Worm (Caenorhabditis elegans) whole organism, young adult: ENCODE data around the gene srh-3.

Experiments
- B0035.1 ChIP-seq: sonication (generic microtip); optimal IDR thresholded peaks from 2 replicates; lab custom pipeline; 2016; ENCODE audit warnings: missing genetic modification characterization, mild to moderate bottlenecking, missing compliant biosample characterization, missing genotype, missing genetic modification reagents
- B0336.3 ChIP-seq: fragments of 200-800 bp; sonication (Bioruptor generic); IDR thresholded peaks from 2 replicates; pipeline ENCODE4 v1.3.6; 2022; ENCODE audit warnings: missing genetic modification characterization, missing compliant biosample characterization
- F10E7.11 ChIP-seq: sonication (generic microtip); optimal IDR thresholded peaks from 2 replicates; lab custom pipeline; 2017; ENCODE audit warnings: mild to moderate bottlenecking, missing genetic modification characterization, moderate library complexity, missing compliant biosample characterization
- F22D6.2 ChIP-seq: sonication (generic microtip); optimal IDR thresholded peaks from 2 replicates; lab custom pipeline; 2016; ENCODE audit warnings: mild to moderate bottlenecking, missing genetic modification characterization, missing compliant biosample characterization
- F52B5.7 ChIP-seq: sonication (generic microtip); optimal IDR thresholded peaks from 2 replicates; lab custom pipeline; 2016; ENCODE audit warnings: mild to moderate bottlenecking, missing genetic modification characterization, missing compliant biosample characterization
- Y53F4B.3 ChIP-seq: fragments of 200-800 bp; sonication (Bioruptor generic); IDR thresholded peaks from 2 replicates; pipeline ENCODE4 v1.3.6; 2022; ENCODE audit warnings: missing genetic modification reagents, missing genetic modification characterization, missing compliant biosample characterization
- Y79H2A.3 ChIP-seq: fragments of 200-800 bp; sonication (Bioruptor generic); conservative IDR thresholded peaks from 2 replicates; pipeline ENCODE4 v1.3.6; 2022; ENCODE audit warnings: missing genetic modification reagents, missing genetic modification characterization, missing compliant biosample characterization
- akir-1 ChIP-seq: fragments of 200-800 bp; sonication (Bioruptor generic); optimal IDR thresholded peaks from 2 replicates; lab custom pipeline; 2018; ENCODE audit warnings: mild to moderate bottlenecking, missing genetic modification characterization, moderate library complexity, missing compliant biosample characterization
- ama-1 ChIP-seq, 3 experiments: fragments of 150-350 bp in 1 of 3; sonication (generic microtip) in 2 of 3; optimal IDR thresholded peaks; 2 replicates each; lab custom pipeline; 2014 to 2018; ENCODE audit warnings: missing biosample characterization in 2 of 3, missing genetic modification characterization in 2 of 3, missing genetic modification reagents in 2 of 3
- aptf-2 ChIP-seq: fragments of 200-800 bp; sonication (Bioruptor generic); conservative IDR thresholded peaks from 2 replicates; pipeline ENCODE4 v1.3.6; 2022; ENCODE audit warnings: missing genetic modification reagents, missing genetic modification characterization, missing compliant biosample characterization
- aptf-3 ChIP-seq: fragments of 200-800 bp; sonication (Bioruptor generic); IDR thresholded peaks from 2 replicates; pipeline ENCODE4 v1.3.6; 2022; ENCODE audit warnings: missing genetic modification characterization, missing compliant biosample characterization
- athp-1 ChIP-seq: sonication (generic microtip); optimal IDR thresholded peaks from 2 replicates; lab custom pipeline; 2017; ENCODE audit warnings: mild to moderate bottlenecking, missing genetic modification characterization, missing compliant biosample characterization
- ceh-100 ChIP-seq: fragments of 200-800 bp; sonication (Bioruptor generic); IDR thresholded peaks from 2 replicates; pipeline ENCODE4 v1.3.6; 2022; ENCODE audit warnings: missing genetic modification reagents, missing genetic modification characterization, missing compliant biosample characterization
- ceh-27 ChIP-seq: fragments of 200-800 bp; sonication (Bioruptor generic); optimal IDR thresholded peaks from 2 replicates; lab custom pipeline; 2018; ENCODE audit warnings: mild to moderate bottlenecking, missing genetic modification characterization, moderate library complexity, missing compliant biosample characterization
- dox-1 ChIP-seq: fragments of 200-800 bp; sonication (Bioruptor generic); IDR thresholded peaks from 2 replicates; pipeline ENCODE4 v1.3.6; 2022; ENCODE audit warnings: missing genetic modification reagents, missing genetic modification characterization, missing compliant biosample characterization
- dpl-1 ChIP-seq: fragments of 150-350 bp; optimal IDR thresholded peaks from 2 replicates; lab custom pipeline; 2014; ENCODE audit warnings: missing biosample characterization, missing genetic modification reagents, missing genetic modification characterization
- egl-44 ChIP-seq: fragments of 200-800 bp; sonication (Bioruptor generic); IDR thresholded peaks from 2 replicates; pipeline ENCODE4 v1.3.6; 2022; ENCODE audit warnings: missing genetic modification reagents, missing genetic modification characterization, missing compliant biosample characterization
- fkh-3 ChIP-seq: sonication (generic microtip); optimal IDR thresholded peaks from 2 replicates; lab custom pipeline; 2016; ENCODE audit warnings: mild to moderate bottlenecking, missing genetic modification characterization, missing compliant biosample characterization
- hmg-20 ChIP-seq: fragments of 200-800 bp; sonication (Bioruptor generic); IDR thresholded peaks from 2 replicates; pipeline ENCODE4 v1.3.6; 2022; ENCODE audit warnings: missing genetic modification reagents, missing genetic modification characterization, missing compliant biosample characterization
- lin-40 ChIP-seq: sonication (generic microtip); optimal IDR thresholded peaks from 2 replicates; lab custom pipeline; 2016; ENCODE audit warnings: missing genetic modification characterization, mild to moderate bottlenecking, missing compliant biosample characterization, missing genotype, missing genetic modification reagents
- lin-54 ChIP-seq: fragments of 200-800 bp; sonication (Bioruptor generic); optimal IDR thresholded peaks from 2 replicates; lab custom pipeline; 2018; ENCODE audit warnings: mild to moderate bottlenecking, missing genetic modification characterization, missing compliant biosample characterization
- lsy-27 ChIP-seq: sonication (generic microtip); optimal IDR thresholded peaks from 2 replicates; lab custom pipeline; 2017; ENCODE audit warnings: missing genetic modification characterization, mild to moderate bottlenecking, missing compliant biosample characterization, antibody characterized with exemption, missing genotype, borderline replicate concordance; ENCODE audit not compliant: insufficient read depth
- madf-10 ChIP-seq: sonication (generic microtip); optimal IDR thresholded peaks from 2 replicates; lab custom pipeline; 2016; ENCODE audit warnings: mild to moderate bottlenecking, missing genetic modification characterization, missing compliant biosample characterization
- madf-3 ChIP-seq: fragments of 200-800 bp; sonication (Bioruptor generic); IDR thresholded peaks from 2 replicates; pipeline ENCODE4 v1.3.6; 2022; ENCODE audit warnings: missing genetic modification reagents, missing genetic modification characterization, missing compliant biosample characterization
- mcd-1 ChIP-seq: fragments of 200-800 bp; sonication (Bioruptor generic); IDR thresholded peaks from 2 replicates; pipeline ENCODE4 v1.3.6; 2022; ENCODE audit warnings: missing genetic modification reagents, missing genetic modification characterization, missing compliant biosample characterization
- nhr-80 ChIP-seq: sonication (generic microtip); optimal IDR thresholded peaks from 2 replicates; lab custom pipeline; 2016; ENCODE audit warnings: missing genetic modification characterization, missing compliant biosample characterization
- nhr-90 ChIP-seq: sonication (generic microtip); optimal IDR thresholded peaks from 2 replicates; lab custom pipeline; 2016; ENCODE audit warnings: missing genotype, mild to moderate bottlenecking, missing genetic modification characterization, missing compliant biosample characterization
- rcor-1 ChIP-seq: fragments of 200-800 bp; sonication (Bioruptor generic); IDR thresholded peaks from 2 replicates; pipeline ENCODE4 v1.3.6; 2022; ENCODE audit warnings: missing genetic modification reagents, missing genetic modification characterization, missing compliant biosample characterization
- snpc-3.4 ChIP-seq: sonication (generic microtip); optimal IDR thresholded peaks from 2 replicates; lab custom pipeline; 2017; ENCODE audit warnings: missing genetic modification characterization, mild to moderate bottlenecking, missing compliant biosample characterization, antibody characterized with exemption, moderate library complexity, missing genotype, missing genetic modification reagents
- somi-1 ChIP-seq: fragments of 200-800 bp; sonication (Bioruptor generic); optimal IDR thresholded peaks from 2 replicates; lab custom pipeline; 2018; ENCODE audit warnings: mild to moderate bottlenecking, missing genetic modification characterization, missing compliant biosample characterization
- sptf-2 ChIP-seq: fragments of 200-800 bp; sonication (Bioruptor generic); optimal IDR thresholded peaks from 2 replicates; lab custom pipeline; 2018; ENCODE audit warnings: mild to moderate bottlenecking, missing genetic modification characterization, missing compliant biosample characterization
- tbp1 ChIP-seq: fragments of 200-800 bp; sonication (Bioruptor generic); optimal IDR thresholded peaks from 2 replicates; lab custom pipeline; 2018; ENCODE audit warnings: mild to moderate bottlenecking, missing genetic modification characterization, missing compliant biosample characterization
- tbx-9 ChIP-seq: sonication (generic microtip); optimal IDR thresholded peaks from 2 replicates; lab custom pipeline; 2016; ENCODE audit warnings: borderline replicate concordance, missing genetic modification characterization, inconsistent platforms, missing compliant biosample characterization
- unc-62 ChIP-seq: fragments of 150-350 bp; optimal IDR thresholded peaks from 2 replicates; lab custom pipeline; 2014; ENCODE audit warnings: missing biosample characterization, missing genetic modification reagents, missing genetic modification characterization
- ztf-6 ChIP-seq: fragments of 200-800 bp; sonication (Bioruptor generic); IDR thresholded peaks from 2 replicates; pipeline ENCODE4 v1.3.6; 2022; ENCODE audit warnings: missing genetic modification reagents, missing genetic modification characterization, missing compliant biosample characterization

Gene srh-3

ce11 chrV:1678228-1678627 lies 4.2 kb upstream of the srh-3 start, which contains the start of gene srw-98:
Gene srw-98 (minus strand): TSS chrV:1678328.
- no peak for TF ChIP-seq akir-1 (GFP tag; lab: Kevin White, UChicago)
- no peak for TF ChIP-seq B0336.3 (GFP tag; lab: Robert Waterston, UW)
- no peak for TF ChIP-seq dox-1 (GFP tag; lab: Robert Waterston, UW)
- no peak for TF ChIP-seq ceh-100 (GFP tag; lab: Robert Waterston, UW)
- TF ChIP-seq unc-62: no peak
- no peak for TF ChIP-seq madf-3 (GFP tag; lab: Robert Waterston, UW)
- TF ChIP-seq fkh-3 (tag; lab: Kevin White, UChicago): no peak
- no peak for TF ChIP-seq rcor-1 (GFP tag; lab: Robert Waterston, UW)
- TF ChIP-seq snpc-3.4 (tag; lab: Kevin White, UChicago): no peak
- TF ChIP-seq ztf-6 (GFP tag; lab: Robert Waterston, UW): no peak
- no peak for TF ChIP-seq tbp1 (GFP tag; lab: Kevin White, UChicago)
- TF ChIP-seq Y53F4B.3 (GFP tag; lab: Robert Waterston, UW): no peak
- no peak for TF ChIP-seq madf-10 (tag; lab: Kevin White, UChicago)
- TF ChIP-seq F10E7.11 (tag; lab: Kevin White, UChicago): no peak
- no peak for TF ChIP-seq mcd-1
- TF ChIP-seq F22D6.2 (tag; lab: Kevin White, UChicago): no peak
- no peak for TF ChIP-seq lin-40 (tag; lab: Kevin White, UChicago)
- TF ChIP-seq sptf-2 (GFP tag; lab: Kevin White, UChicago): no peak

ce11 chrV:1680770-1681169 lies 1.6 kb upstream of the srh-3 start, which contains the start of gene srw-91:
Gene srw-91 (minus strand): TSS chrV:1680870.
- no peak for TF ChIP-seq somi-1 (GFP tag; lab: Kevin White, UChicago)
- TF ChIP-seq ama-1 (optimal IDR thresholded peaks at IDR 0.05; lab: Kevin White, UChicago): no peak
- TF ChIP-seq ama-1 (GFP tag; optimal IDR thresholded peaks at IDR 0.05; lab: Kevin White, UChicago): no peak
- TF ChIP-seq sptf-2 (GFP tag; lab: Kevin White, UChicago): no peak
- TF ChIP-seq athp-1: no peak
- no peak for TF ChIP-seq hmg-20
- TF ChIP-seq, all 124 proteins: peak for 0

- no peak for TF ChIP-seq ceh-27 (GFP tag; lab: Kevin White, UChicago)
- no peak for TF ChIP-seq nhr-80
- TF ChIP-seq B0035.1: no peak
- TF ChIP-seq lsy-27 (tag; lab: Kevin White, UChicago): no peak
- no peak for TF ChIP-seq dpl-1 (GFP tag; lab: Kevin White, UChicago)
- no peak for TF ChIP-seq F52B5.7 (tag; lab: Kevin White, UChicago)
- no peak for TF ChIP-seq lin-54 (GFP tag; lab: Kevin White, UChicago)
- TF ChIP-seq hmg-20: no peak
- TF ChIP-seq egl-44 (GFP tag; lab: Robert Waterston, UW): no peak
- TF ChIP-seq nhr-90 (tag; lab: Kevin White, UChicago): no peak
- no peak for TF ChIP-seq Y53F4B.3 (GFP tag; lab: Robert Waterston, UW)
- TF ChIP-seq Y79H2A.3 (GFP tag; lab: Robert Waterston, UW): no peak
- TF ChIP-seq tbx-9 (tag; lab: Kevin White, UChicago): no peak
- TF ChIP-seq, all 124 proteins: peak for 0
Measured at ce11 chrV:1685328-1685727, 2.9 kb downstream of the srh-3 start, which contains the start of gene srh-5. Gene srh-5 (plus strand): TSS chrV:1685628.

ce11 chrV:1692494-1692893 lies 10.1 kb downstream of the srh-3 start, which contains the start of gene Y46H3C.5:
Gene Y46H3C.5 (minus strand): TSS chrV:1692495.
- TF ChIP-seq aptf-2 (GFP tag; lab: Robert Waterston, UW) (peak; percentile 80), aptf-3 (0 out of 2 replicates have a peak, but pooled peaks have one; percentile 63)
